Fruit fly (Drosophila melanogaster) whole organism, embryonic: ENCODE measurements around the gene CG32719.

Experiments
- Aef1 ChIP-seq: fragments of 200-800 bp; sonication (Bioruptor generic); IDR thresholded peaks from 3 replicates; pipeline ENCODE4 v1.3.6; 2022; ENCODE audit warnings: missing biosample characterization, missing genetic modification characterization
- B-H1 ChIP-seq: fragments of 200-800 bp; sonication (Bioruptor generic); IDR thresholded peaks from 3 replicates; pipeline ENCODE4 v1.3.6; 2022; ENCODE audit warnings: missing biosample characterization, missing genetic modification characterization
- Bdp1 ChIP-seq: fragments of 200-800 bp; sonication (Bioruptor generic); optimal IDR thresholded peaks from 3 replicates; lab custom pipeline; 2016; ENCODE audit warnings: missing biosample characterization, missing genetic modification characterization
- BtbVII ChIP-seq: fragments of 200-800 bp; sonication (Bioruptor generic); optimal IDR thresholded peaks from 3 replicates; lab custom pipeline; 2017; ENCODE audit warnings: missing biosample characterization, mild to moderate bottlenecking, missing genetic modification characterization
- C15 ChIP-seq: fragments of 200-800 bp; sonication (Bioruptor generic); IDR thresholded peaks from 3 replicates; pipeline ENCODE4 v1.3.6; 2022; ENCODE audit warnings: missing biosample characterization, missing genetic modification characterization
- CG10654 ChIP-seq: fragments of 200-800 bp; sonication (Bioruptor generic); optimal IDR thresholded peaks from 2 replicates; lab custom pipeline; 2016; ENCODE audit warnings: missing biosample characterization, missing genetic modification characterization
- CG12299 ChIP-seq: fragments of 200-800 bp; sonication (Bioruptor generic); optimal IDR thresholded peaks from 2 replicates; lab custom pipeline; 2018; ENCODE audit warnings: missing biosample characterization, mild to moderate bottlenecking, missing genetic modification characterization
- CG13775 ChIP-seq: fragments of 200-800 bp; sonication (Bioruptor generic); optimal IDR thresholded peaks from 3 replicates; lab custom pipeline; 2017; ENCODE audit warnings: missing biosample characterization, mild to moderate bottlenecking, missing genetic modification characterization
- CG15479 ChIP-seq: fragments of 200-800 bp; sonication (Bioruptor generic); optimal IDR thresholded peaks from 3 replicates; lab custom pipeline; 2019; ENCODE audit warnings: missing biosample characterization, mild to moderate bottlenecking, missing genetic modification characterization, moderate library complexity
- CG17829 ChIP-seq: fragments of 200-800 bp; optimal IDR thresholded peaks from 2 replicates; lab custom pipeline; 2019; ENCODE audit warnings: missing biosample characterization, mild to moderate bottlenecking, missing genetic modification characterization, moderate library complexity
- CG1792 ChIP-seq: fragments of 200-800 bp; sonication (Bioruptor generic); optimal IDR thresholded peaks from 2 replicates; lab custom pipeline; 2016; ENCODE audit warnings: missing biosample characterization, missing genetic modification characterization
- CG18262 ChIP-seq: fragments of 200-800 bp; optimal IDR thresholded peaks from 3 replicates; lab custom pipeline; 2019; ENCODE audit warnings: missing biosample characterization, mild to moderate bottlenecking, missing genetic modification characterization, moderate library complexity
- CG2116 ChIP-seq: fragments of 200-800 bp; sonication (Bioruptor generic); optimal IDR thresholded peaks from 3 replicates; lab custom pipeline; 2018; ENCODE audit warnings: missing biosample characterization, mild to moderate bottlenecking, missing genetic modification characterization
- CG2120 ChIP-seq: fragments of 200-800 bp; sonication (Bioruptor generic); optimal IDR thresholded peaks from 3 replicates; lab custom pipeline; 2016; ENCODE audit warnings: missing biosample characterization, missing genetic modification characterization
- CG31388 ChIP-seq: fragments of 200-800 bp; sonication (Bioruptor generic); optimal IDR thresholded peaks from 2 replicates; lab custom pipeline; 2016; ENCODE audit warnings: missing biosample characterization, missing genetic modification characterization
- CG33213 ChIP-seq: fragments of 200-800 bp; sonication (Bioruptor generic); optimal IDR thresholded peaks from 3 replicates; lab custom pipeline; 2016; ENCODE audit warnings: missing biosample characterization, missing genetic modification characterization
- CG4282 ChIP-seq: fragments of 200-800 bp; sonication (Bioruptor generic); optimal IDR thresholded peaks from 2 replicates; lab custom pipeline; 2016; ENCODE audit warnings: missing biosample characterization, missing genetic modification characterization
- CG6272 ChIP-seq: fragments of 200-800 bp; sonication (Bioruptor generic); IDR thresholded peaks from 2 replicates; pipeline ENCODE4 v1.3.6; 2022; ENCODE audit warnings: missing biosample characterization, missing genetic modification characterization
- CG8765 ChIP-seq: fragments of 200-800 bp; sonication (Bioruptor generic); IDR thresholded peaks from 2 replicates; pipeline ENCODE4 v1.3.6; 2022; ENCODE audit warnings: missing biosample characterization, missing genetic modification characterization
- CG9932 ChIP-seq: fragments of 200-800 bp; sonication (Bioruptor generic); IDR thresholded peaks from 2 replicates; pipeline ENCODE4 v1.3.6; 2022; ENCODE audit warnings: missing biosample characterization, missing genetic modification characterization
- Camta ChIP-seq: fragments of 200-800 bp; sonication (Bioruptor generic); optimal IDR thresholded peaks from 2 replicates; lab custom pipeline; 2016; ENCODE audit warnings: missing biosample characterization, missing genetic modification characterization
- CkIIα-i1 ChIP-seq: fragments of 200-800 bp; sonication (Bioruptor generic); IDR thresholded peaks from 2 replicates; pipeline ENCODE4 v1.3.6; 2022; ENCODE audit warnings: missing biosample characterization, missing genetic modification characterization
- CoRest ChIP-seq: fragments of 200-800 bp; sonication (Bioruptor generic); optimal IDR thresholded peaks from 3 replicates; lab custom pipeline; 2018; ENCODE audit warnings: missing biosample characterization, mild to moderate bottlenecking, missing genetic modification characterization, moderate library complexity
- Dad ChIP-seq: fragments of 200-800 bp; sonication (Bioruptor generic); optimal IDR thresholded peaks from 3 replicates; lab custom pipeline; 2016; ENCODE audit warnings: missing biosample characterization, missing genetic modification characterization
- Fer2 ChIP-seq: fragments of 200-800 bp; sonication (Bioruptor generic); optimal IDR thresholded peaks from 2 replicates; lab custom pipeline; 2018; ENCODE audit warnings: missing biosample characterization, mild to moderate bottlenecking, missing genetic modification characterization, moderate library complexity
- Gug ChIP-seq: fragments of 200-800 bp; sonication (Bioruptor generic); IDR thresholded peaks from 4 replicates; pipeline ENCODE4 v1.3.6; 2022; ENCODE audit warnings: missing biosample characterization, missing genetic modification characterization
- HLH3B ChIP-seq: fragments of 200-800 bp; sonication (Bioruptor generic); IDR thresholded peaks from 2 replicates; pipeline ENCODE4 v1.3.6; 2022; ENCODE audit warnings: missing biosample characterization, missing genetic modification characterization
- Hmx ChIP-seq: fragments of 200-800 bp; sonication (Bioruptor generic); optimal IDR thresholded peaks from 2 replicates; lab custom pipeline; 2016; ENCODE audit warnings: missing biosample characterization, missing genetic modification characterization
- Max ChIP-seq: fragments of 200-800 bp; sonication (Bioruptor generic); optimal IDR thresholded peaks from 2 replicates; lab custom pipeline; 2016; ENCODE audit warnings: missing biosample characterization, mild to moderate bottlenecking, missing genetic modification characterization
- Myb ChIP-seq: fragments of 200-800 bp; sonication (Bioruptor generic); optimal IDR thresholded peaks from 2 replicates; lab custom pipeline; 2016; ENCODE audit warnings: missing biosample characterization, missing genetic modification characterization
- NC2β ChIP-seq: fragments of 200-800 bp; sonication (Bioruptor generic); optimal IDR thresholded peaks from 2 replicates; lab custom pipeline; 2016; ENCODE audit warnings: missing biosample characterization, missing genetic modification characterization
- Opbp ChIP-seq: fragments of 200-800 bp; sonication (Bioruptor generic); IDR thresholded peaks from 3 replicates; pipeline ENCODE4 v1.3.6; 2022; ENCODE audit warnings: missing biosample characterization, missing genetic modification characterization; ENCODE audit not compliant: partially characterized antibody
- Pdp1 ChIP-seq, 2 experiments: fragments of 200-800 bp; sonication (Bioruptor generic); optimal IDR thresholded peaks; 3 replicates each; lab custom pipeline; 2016; ENCODE audit warnings: missing biosample characterization in 2 of 2, missing genetic modification characterization in 2 of 2, mild to moderate bottlenecking in 1 of 2, moderate library complexity in 1 of 2
- YL-1 ChIP-seq: fragments of 200-800 bp; sonication (Bioruptor generic); optimal IDR thresholded peaks from 3 replicates; lab custom pipeline; 2017; ENCODE audit warnings: missing biosample characterization, mild to moderate bottlenecking, missing genetic modification characterization
- ase ChIP-seq: fragments of 200-800 bp; sonication (Bioruptor generic); IDR thresholded peaks from 3 replicates; pipeline ENCODE4 v1.3.6; 2022; ENCODE audit warnings: missing biosample characterization, missing genetic modification characterization
- btn ChIP-seq: fragments of 200-800 bp; sonication (Bioruptor generic); optimal IDR thresholded peaks from 2 replicates; lab custom pipeline; 2016; ENCODE audit warnings: missing biosample characterization, missing genetic modification characterization
- cas ChIP-seq: fragments of 200-800 bp; sonication (Bioruptor generic); IDR thresholded peaks from 2 replicates; pipeline ENCODE4 v1.3.6; 2022; ENCODE audit warnings: missing biosample characterization, missing genetic modification characterization
- dmrt11E ChIP-seq: fragments of 200-800 bp; sonication (Bioruptor generic); optimal IDR thresholded peaks from 3 replicates; lab custom pipeline; 2018; ENCODE audit warnings: missing biosample characterization, mild to moderate bottlenecking, missing genetic modification characterization, moderate library complexity
- en ChIP-seq: fragments of 200-800 bp; sonication (Bioruptor generic); optimal IDR thresholded peaks from 2 replicates; lab custom pipeline; 2016; ENCODE audit warnings: missing biosample characterization, missing genetic modification characterization
- fd3F ChIP-seq: fragments of 200-800 bp; sonication (Bioruptor generic); optimal IDR thresholded peaks from 2 replicates; lab custom pipeline; 2018; ENCODE audit warnings: missing biosample characterization, mild to moderate bottlenecking, missing genetic modification characterization, moderate library complexity
- fru ChIP-seq: fragments of >200 bp; optimal IDR thresholded peaks from 2 replicates; lab custom pipeline; 2017
- gem ChIP-seq: fragments of 200-800 bp; sonication (Bioruptor generic); optimal IDR thresholded peaks from 2 replicates; lab custom pipeline; 2019; ENCODE audit warnings: missing biosample characterization, mild to moderate bottlenecking, missing genetic modification characterization, moderate library complexity
- ham ChIP-seq: fragments of 200-800 bp; sonication (Bioruptor generic); IDR thresholded peaks from 2 replicates; pipeline ENCODE4 v1.3.6; 2022; ENCODE audit warnings: missing biosample characterization, missing genetic modification characterization
- kay ChIP-seq: fragments of 200-800 bp; sonication (Bioruptor generic); optimal IDR thresholded peaks from 2 replicates; lab custom pipeline; 2016; ENCODE audit warnings: missing biosample characterization, missing genetic modification characterization
- kni ChIP-seq: fragments of 200-800 bp; sonication (Bioruptor generic); optimal IDR thresholded peaks from 3 replicates; lab custom pipeline; 2017; ENCODE audit warnings: mild to moderate bottlenecking, missing biosample characterization, missing genetic modification reagents, missing genetic modification characterization
- lab ChIP-seq: fragments of 200-800 bp; sonication (Bioruptor generic); optimal IDR thresholded peaks from 3 replicates; lab custom pipeline; 2017; ENCODE audit warnings: missing biosample characterization, missing genetic modification characterization, mild to moderate bottlenecking, moderate library complexity, missing genetic modification reagents
- mirr ChIP-seq: fragments of 200-800 bp; sonication (Bioruptor generic); optimal IDR thresholded peaks from 3 replicates; lab custom pipeline; 2018; ENCODE audit warnings: missing biosample characterization, mild to moderate bottlenecking, missing genetic modification characterization
- nom ChIP-seq: fragments of 200-800 bp; sonication (Bioruptor generic); optimal IDR thresholded peaks from 2 replicates; lab custom pipeline; 2017; ENCODE audit warnings: missing biosample characterization, missing genetic modification characterization, mild to moderate bottlenecking, moderate library complexity, missing genetic modification reagents
- odd ChIP-seq: fragments of 200-800 bp; sonication (Bioruptor generic); optimal IDR thresholded peaks from 2 replicates; lab custom pipeline; 2017; ENCODE audit warnings: missing biosample characterization, mild to moderate bottlenecking, missing genetic modification characterization
- peb ChIP-seq: fragments of 200-800 bp; sonication (Bioruptor generic); IDR thresholded peaks from 2 replicates; pipeline ENCODE4 v1.3.6; 2022; ENCODE audit warnings: missing biosample characterization, missing genetic modification characterization
- phol ChIP-seq: fragments of 200-800 bp; sonication (Bioruptor generic); optimal IDR thresholded peaks from 3 replicates; lab custom pipeline; 2018; ENCODE audit warnings: missing biosample characterization, mild to moderate bottlenecking, missing genetic modification characterization, moderate library complexity
- twi ChIP-seq: fragments of 200-800 bp; optimal IDR thresholded peaks from 2 replicates; lab custom pipeline; 2019; ENCODE audit warnings: missing biosample characterization, mild to moderate bottlenecking, missing genetic modification characterization, moderate library complexity
- zen ChIP-seq: fragments of 200-800 bp; sonication (Bioruptor generic); optimal IDR thresholded peaks from 3 replicates; lab custom pipeline; 2018; ENCODE audit warnings: missing biosample characterization, mild to moderate bottlenecking, missing genetic modification characterization, moderate library complexity

Gene CG32719

dm6 chrX:7552109-7552508 lies 4.3 kb upstream of the CG32719 start (continued):
- TF ChIP-seq Fer2 (tag; lab: Kevin White, UChicago) (no peak), CG33213 (GFP tag; lab: Kevin White, UChicago) (no peak), CG18262 (tag; lab: Kevin White, UChicago) (peak; percentile 70), CG12299 (no peak), mirr (GFP tag; lab: Kevin White, UChicago) (no peak), ase (GFP tag; lab: Robert Waterston, UW) (no peak), Camta (GFP tag; lab: Kevin White, UChicago) (no peak), fd3F (GFP tag; lab: Kevin White, UChicago) (no peak), peb (GFP tag; lab: Robert Waterston, UW) (no peak), CG2116 (GFP tag; lab: Kevin White, UChicago) (no peak), Bdp1 (GFP tag; lab: Kevin White, UChicago) (no peak), C15 (GFP tag; lab: Robert Waterston, UW) (no peak), phol (peak; percentile 58), YL-1 (no peak), CG10654 (GFP tag; lab: Kevin White, UChicago) (no peak), lab (GFP tag; lab: Kevin White, UChicago) (no peak), Opbp (GFP tag; lab: Robert Waterston, UW) (no peak), odd (GFP tag; lab: Kevin White, UChicago) (no peak), ham (GFP tag; lab: Robert Waterston, UW) (no peak), NC2β (GFP tag; lab: Kevin White, UChicago) (no peak), CoRest (tag; lab: Kevin White, UChicago) (no peak), dmrt11E (tag; lab: Kevin White, UChicago) (peak; percentile 83), kay (GFP tag; lab: Kevin White, UChicago) (no peak), CG2120 (GFP tag; lab: Kevin White, UChicago) (no peak), en (GFP tag; lab: Kevin White, UChicago) (no peak), nom (GFP tag; lab: Kevin White, UChicago) (no peak), CkIIα-i1 (GFP tag; lab: Robert Waterston, UW) (no peak), Hmx (GFP tag; lab: Kevin White, UChicago) (no peak), zen (peak; percentile 94), CG1792 (GFP tag; lab: Kevin White, UChicago) (no peak), gem (tag; lab: Kevin White, UChicago) (peak; percentile 61), kni (GFP tag; lab: Kevin White, UChicago) (no peak), Max (GFP tag; lab: Kevin White, UChicago) (no peak), BtbVII (GFP tag; lab: Kevin White, UChicago) (no peak), CG31388 (GFP tag; lab: Kevin White, UChicago) (no peak), Pdp1 (GFP tag; optimal IDR thresholded peaks at IDR 0.05; lab: Kevin White, UChicago) (peak; percentile 20 to 30), CG6272 (GFP tag; lab: Robert Waterston, UW) (no peak), HLH3B (no peak), CG9932 (GFP tag; lab: Robert Waterston, UW) (no peak), CG4282 (GFP tag; lab: Kevin White, UChicago) (no peak), CG13775 (GFP tag; lab: Kevin White, UChicago) (peak; percentile 20), twi (tag; lab: Kevin White, UChicago) (no peak), B-H1 (GFP tag; lab: Robert Waterston, UW) (no peak), CG8765 (GFP tag; lab: Robert Waterston, UW) (peak; percentile 57; the same call in 1 of the 2 replicates), Dad (GFP tag; lab: Kevin White, UChicago) (no peak), Myb (no peak), CG17829 (tag; lab: Kevin White, UChicago) (peak; percentile 66), Gug (GFP tag; lab: Robert Waterston, UW) (no peak), fru (lab: Kevin White, UChicago) (no peak), Aef1 (GFP tag; lab: Robert Waterston, UW) (no peak), cas (GFP tag; lab: Robert Waterston, UW) (no peak), btn (GFP tag; lab: Kevin White, UChicago) (no peak), CG15479 (GFP tag; lab: Kevin White, UChicago) (peak; percentile 8)
